Fruit fly (Drosophila melanogaster): ENCODE data around the gene CG31730.

The CG31730 gene

DNA sequence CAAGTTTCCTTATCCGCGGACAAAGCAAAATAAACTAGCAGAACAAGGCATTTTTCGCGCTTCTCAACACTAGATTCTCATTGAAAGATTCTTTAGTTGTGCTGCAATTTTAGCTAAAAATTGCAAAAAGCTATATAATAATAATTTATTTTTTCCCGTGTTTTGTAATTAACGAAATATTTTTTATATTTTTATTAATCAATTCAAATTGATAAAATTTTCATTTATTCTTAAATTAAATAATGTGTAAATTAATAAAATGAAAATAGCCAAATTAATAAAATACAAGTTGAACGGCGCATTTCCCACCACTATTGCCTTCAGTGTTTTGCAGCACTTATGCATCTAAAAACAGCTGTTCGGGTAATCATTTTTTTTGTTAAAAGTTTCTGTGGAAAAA is 26.9 kb upstream of the CG31730 start, which contains the start of the genes Drep4 and Uvrag (continued):
- no peak for TF ChIP-seq Tbp (GFP tag; optimal IDR thresholded peaks at IDR 0.05)
- TF ChIP-seq Nf-YA (GFP tag; IDR thresholded peaks at IDR 0.05), result no peak
- TF ChIP-seq Lpt (GFP tag; optimal IDR thresholded peaks at IDR 0.05), result no peak
- no peak for TF ChIP-seq CG1024 (GFP tag; IDR thresholded peaks at IDR 0.05)
- no peak for TF ChIP-seq ase (GFP tag; IDR thresholded peaks at IDR 0.05)
- TF ChIP-seq Meics (GFP tag; optimal IDR thresholded peaks at IDR 0.05), result peak; percentile 69
- no peak for TF ChIP-seq zen2 (GFP tag; IDR thresholded peaks at IDR 0.05; ENCODE audit: partially characterized antibody)
- TF ChIP-seq so (GFP tag; IDR thresholded peaks at IDR 0.05), result no peak
- TF ChIP-seq bab2 (GFP tag; optimal IDR thresholded peaks at IDR 0.05), result peak; percentile 32
- TF ChIP-seq tup (GFP tag; optimal IDR thresholded peaks at IDR 0.05), result no peak
- TF ChIP-seq CG18599 (GFP tag; optimal IDR thresholded peaks at IDR 0.05), result no peak
- no peak for TF ChIP-seq CG12744 (GFP tag; optimal IDR thresholded peaks at IDR 0.05)
- no peak for TF ChIP-seq Sry-δ (GFP tag; optimal IDR thresholded peaks at IDR 0.05)
- TF ChIP-seq sob (GFP tag; IDR thresholded peaks at IDR 0.05), result peak; percentile 62; the same call in 1 of the 2 replicates
- TF ChIP-seq CG16813 (GFP tag; IDR thresholded peaks at IDR 0.05; ENCODE audit: partially characterized antibody), result no peak
- no peak for TF ChIP-seq CG13287 (GFP tag; IDR thresholded peaks at IDR 0.05; ENCODE audit: partially characterized antibody)
- peak; percentile 62 for TF ChIP-seq CG32772 (GFP tag; IDR thresholded peaks at IDR 0.05)
- TF ChIP-seq chm (GFP tag; IDR thresholded peaks at IDR 0.05), result no peak
- no peak for TF ChIP-seq CG17568 (GFP tag; optimal IDR thresholded peaks at IDR 0.05)
- peak; percentile 30; the same call in 1 of the 2 replicates for TF ChIP-seq CG32767 (GFP tag; IDR thresholded peaks at IDR 0.05)
- peak; percentile 78 for TF ChIP-seq Abd-B (GFP tag; optimal IDR thresholded peaks at IDR 0.05)
- TF ChIP-seq ara (GFP tag; IDR thresholded peaks at IDR 0.05), result 0 out of 2 replicates have a peak, but pooled peaks have one; percentile 18
- no peak for TF ChIP-seq Neu2 (GFP tag; optimal IDR thresholded peaks at IDR 0.05; ENCODE audit: borderline replicate concordance)
- no peak for TF ChIP-seq Hr39 (optimal IDR thresholded peaks at IDR 0.05)
- TF ChIP-seq gcm2 (GFP tag; optimal IDR thresholded peaks at IDR 0.05), result no peak
- no peak for TF ChIP-seq h (optimal IDR thresholded peaks at IDR 0.05)
- TF ChIP-seq chn (GFP tag; optimal IDR thresholded peaks at IDR 0.05), result no peak
- TF ChIP-seq Blimp-1 (GFP tag; optimal IDR thresholded peaks at IDR 0.05), result peak; percentile 56
- TF ChIP-seq CG7745 (tag; optimal IDR thresholded peaks at IDR 0.05), result no peak
- TF ChIP-seq CG34376 (GFP tag; optimal IDR thresholded peaks at IDR 0.05), result no peak
- TF ChIP-seq CG17612 (GFP tag; IDR thresholded peaks at IDR 0.05), result no peak
- TF ChIP-seq CG3281 (GFP tag; optimal IDR thresholded peaks at IDR 0.05), result no peak
- TF ChIP-seq CG12236 (GFP tag; optimal IDR thresholded peaks at IDR 0.05), result no peak
- TF ChIP-seq HmgD (GFP tag; optimal IDR thresholded peaks at IDR 0.05), result no peak
- no peak; the same call in 2 of the 3 replicates for TF ChIP-seq CG17361 (GFP tag; IDR thresholded peaks at IDR 0.05)
- TF ChIP-seq CG9932 (GFP tag; IDR thresholded peaks at IDR 0.05), result peak; percentile 86
- no peak for TF ChIP-seq br (optimal IDR thresholded peaks at IDR 0.05)
- peak; percentile 74 for TF ChIP-seq Ssrp (tag; optimal IDR thresholded peaks at IDR 0.05)
- TF ChIP-seq CG6813 (GFP tag; optimal IDR thresholded peaks at IDR 0.05), result no peak
- TF ChIP-seq CG2712 (tag; optimal IDR thresholded peaks at IDR 0.05), result peak; percentile 81
- peak; percentile 55 for TF ChIP-seq CG2120 (GFP tag; optimal IDR thresholded peaks at IDR 0.05)
- TF ChIP-seq CG14050 (GFP tag; IDR thresholded peaks at IDR 0.05), result no peak
- TF ChIP-seq slp2 (GFP tag; optimal IDR thresholded peaks at IDR 0.05), result no peak
- TF ChIP-seq pzg (GFP tag; optimal IDR thresholded peaks at IDR 0.05), result peak; percentile 18
- no peak for TF ChIP-seq CG17912 (GFP tag; optimal IDR thresholded peaks at IDR 0.05)
- no peak for TF ChIP-seq Stat92E (GFP tag; optimal IDR thresholded peaks at IDR 0.05)
- no peak for TF ChIP-seq Hand (GFP tag; optimal IDR thresholded peaks at IDR 0.05)
- no peak for TF ChIP-seq vvl (GFP tag; IDR thresholded peaks at IDR 0.05)
- peak; percentile 52 for TF ChIP-seq Fer3 (tag; optimal IDR thresholded peaks at IDR 0.05)
- TF ChIP-seq Taf1 (GFP tag; IDR thresholded peaks at IDR 0.05), result no peak
- TF ChIP-seq Fer2 (tag; optimal IDR thresholded peaks at IDR 0.05), result peak; percentile 62
- no peak for TF ChIP-seq gt (GFP tag; IDR thresholded peaks at IDR 0.05)

All from whole organism, embryonic.